Worm (Caenorhabditis elegans): ENCODE data around the gene Y54G2A.49.
"Not testable (repeated sequence)": the region's sequence is repeated elsewhere in the genome, so short reads cannot be mapped to it uniquely, and the experiment has no call there.

The Y54G2A.49 gene

DNA sequence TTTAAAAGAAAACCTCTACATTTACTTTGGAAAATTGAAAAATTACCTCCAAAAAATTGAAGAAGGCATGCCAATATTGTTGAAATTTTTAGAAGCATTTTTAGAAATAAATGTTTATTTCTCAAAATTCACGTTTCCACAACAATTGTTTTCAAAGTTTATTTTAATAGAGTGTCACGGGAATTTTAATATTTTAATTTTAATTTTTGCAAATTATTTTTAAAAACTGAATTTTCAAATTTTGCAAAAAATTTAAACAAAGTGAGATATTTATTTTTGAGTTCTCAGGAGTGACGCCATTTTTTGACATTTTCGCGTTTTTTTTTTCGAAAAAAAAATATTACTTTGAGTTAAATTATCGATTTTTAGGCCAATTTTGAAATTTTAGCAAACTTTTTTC, at the start of gene Y54G2A.49:
Y54G2A.49 (minus strand) TSS at position 101 of the 400 bp plus-strand sequence.
- no peak for TF ChIP-seq nhr-10 (tag; optimal IDR thresholded peaks at IDR 0.05)
- TF ChIP-seq nhr-11 (tag; optimal IDR thresholded peaks at IDR 0.05): no peak
- no peak for TF ChIP-seq F37D6.2 (tag; optimal IDR thresholded peaks at IDR 0.05)
- TF ChIP-seq lsy-2 (tag; optimal IDR thresholded peaks at IDR 0.05): no peak
- no peak for TF ChIP-seq cey-2 (tag; optimal IDR thresholded peaks at IDR 0.05; ENCODE audit: borderline replicate concordance, insufficient read depth)
- no peak for TF ChIP-seq lin-1 (GFP tag; IDR thresholded peaks at IDR 0.05)
- TF ChIP-seq ces-1 (GFP tag; optimal IDR thresholded peaks at IDR 0.05): no peak
- no peak for TF ChIP-seq nhr-77 (tag; optimal IDR thresholded peaks at IDR 0.05)
- TF ChIP-seq snpc-1.2 (GFP tag; IDR thresholded peaks at IDR 0.05): no peak
- TF ChIP-seq mxl-3 (GFP tag; optimal IDR thresholded peaks at IDR 0.05): no peak
- TF ChIP-seq zfp-3 (GFP tag; conservative IDR thresholded peaks at IDR 0.05): no peak
- TF ChIP-seq ama-1 (optimal IDR thresholded peaks at IDR 0.05): no peak
- TF ChIP-seq lir-3 (tag; optimal IDR thresholded peaks at IDR 0.05): no peak
- TF ChIP-seq tra-1 (GFP tag; IDR thresholded peaks at IDR 0.05): no peak

DNA sequence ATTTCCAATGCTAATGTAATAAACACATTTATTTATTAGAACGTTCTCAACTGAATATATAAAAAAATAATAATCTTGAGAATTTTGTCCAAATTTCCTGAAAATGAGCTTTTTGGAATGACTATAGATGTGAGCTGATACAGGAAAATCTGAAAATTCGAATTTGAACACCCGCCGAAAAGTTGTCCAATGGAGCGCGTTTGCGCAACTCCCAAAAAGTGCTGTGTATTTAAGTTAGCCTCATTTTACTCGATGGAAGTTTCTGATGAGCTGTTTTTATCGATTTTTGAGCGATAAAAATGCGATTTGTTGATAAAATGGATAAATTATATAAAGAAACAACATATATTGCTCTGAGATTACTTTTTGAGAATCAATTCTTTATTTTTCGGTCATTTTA, 48.9 kb upstream of the Y54G2A.49 start:
- 0 out of 2 replicates have a peak, but pooled peaks have one; percentile 20 for TF ChIP-seq hmg-1.1 (GFP tag; IDR thresholded peaks at IDR 0.05)
- TF ChIP-seq lin-38 (GFP tag; IDR thresholded peaks at IDR 0.05): peak; percentile 92
- peak; percentile 5 for TF ChIP-seq dpl-1 (GFP tag; optimal IDR thresholded peaks at IDR 0.05)

ce11 chrIV:2897644-2898160, 44.6 kb upstream of the Y54G2A.49 start, which contains the start of gene Y54G2A.36:
Gene Y54G2A.36 (plus strand): TSS chrIV:2897694.
- 0 out of 4 replicates have a peak, but pooled peaks of 1 of the 2 experiments have one; percentile 19 for TF ChIP-seq madf-5 (GFP tag; IDR thresholded peaks at IDR 0.05)
- no peak for TF ChIP-seq ces-1 (GFP tag; optimal IDR thresholded peaks at IDR 0.05)
- TF ChIP-seq aha-1 (tag): peak; percentile 51

ce11 chrIV:2895986-2896660, 43.1 kb upstream of the Y54G2A.49 start:
- TF ChIP-seq F37D6.2 (tag; optimal IDR thresholded peaks at IDR 0.05): peak; percentile 72
- TF ChIP-seq hlh-11 (tag; optimal IDR thresholded peaks at IDR 0.05): peak; percentile 7
- peak; percentile 79 for TF ChIP-seq T26A8.4 (GFP tag; IDR thresholded peaks at IDR 0.05)
- peak; percentile 31; the same call in 1 of the 2 replicates for TF ChIP-seq ctbp-1 (GFP tag; IDR thresholded peaks at IDR 0.05)
- TF ChIP-seq vab-7 (GFP tag; IDR thresholded peaks at IDR 0.05): peak; percentile 54
- peak; percentile 41; the same call in 1 of the 2 replicates for TF ChIP-seq lin-29 (GFP tag; IDR thresholded peaks at IDR 0.05)
- TF ChIP-seq ceh-20 (GFP tag; IDR thresholded peaks at IDR 0.05): peak; percentile 56; the same call in 1 of the 2 replicates
- TF ChIP-seq ZK337.2 (GFP tag; IDR thresholded peaks at IDR 0.05): peak; percentile 83
- TF ChIP-seq lsy-2 (tag; optimal IDR thresholded peaks at IDR 0.05): peak in 1 of 2 experiments; percentile 77
- TF ChIP-seq php-3 (GFP tag; IDR thresholded peaks at IDR 0.05): 0 out of 2 replicates have a peak, but pooled peaks have one; percentile 6
- TF ChIP-seq hmg-1.1 (GFP tag; IDR thresholded peaks at IDR 0.05): peak; percentile 63; the same call in 1 of the 2 replicates
- TF ChIP-seq rbr-2 (tag; optimal IDR thresholded peaks at IDR 0.05): peak; percentile 69
- peak; percentile 93 for TF ChIP-seq lin-38 (GFP tag; IDR thresholded peaks at IDR 0.05)
- 0 out of 2 replicates have a peak, but pooled peaks have one; percentile 44 for TF ChIP-seq tra-1 (GFP tag; IDR thresholded peaks at IDR 0.05)
- peak; percentile 90 for TF ChIP-seq dmd-9 (GFP tag; IDR thresholded peaks at IDR 0.05)
- peak; percentile 48 for TF ChIP-seq dmd-6 (GFP tag; IDR thresholded peaks at IDR 0.05)
- not testable (repeated sequence) for TF ChIP-seq daf-16 (GFP tag; optimal IDR thresholded peaks at IDR 0.05); pha-4 (tag; optimal IDR thresholded peaks at IDR 0.05)
- peak; percentile 26 for TF ChIP-seq daf-16 (tag; optimal IDR thresholded peaks at IDR 0.05)
- peak; percentile 54; the same call in 1 of the 2 replicates for TF ChIP-seq pha-4 (GFP tag; IDR thresholded peaks at IDR 0.05)
- TF ChIP-seq dpl-1 (GFP tag; optimal IDR thresholded peaks at IDR 0.05): peak; percentile 30
- TF ChIP-seq madf-9 (GFP tag; conservative IDR thresholded peaks at IDR 0.05): peak; percentile 59; the same call in 1 of the 2 replicates
- peak; percentile 80 for TF ChIP-seq nhr-42 (GFP tag; IDR thresholded peaks at IDR 0.05)
- TF ChIP-seq arid-1 (GFP tag; conservative IDR thresholded peaks at IDR 0.05): peak; percentile 45; the same call in 1 of the 2 replicates
- TF ChIP-seq Y48G9A.11 (GFP tag; IDR thresholded peaks at IDR 0.05): peak; percentile 58
- TF ChIP-seq D1046.2 (GFP tag; IDR thresholded peaks at IDR 0.05): peak; percentile 47; the same call in 1 of the 2 replicates
- TF ChIP-seq T20F7.1 (GFP tag; optimal IDR thresholded peaks at IDR 0.05): peak; percentile 75
- TF ChIP-seq mes-2 (tag; optimal IDR thresholded peaks at IDR 0.05; ENCODE audit: poor library complexity, severe bottlenecking): peak; percentile 80

All from whole organism, L4 larva.